Worm (Caenorhabditis elegans): ENCODE results near the gene R02F11.11.

Gene R02F11.11

ce11 chrV:4823683-4824391 is 32.2 kb downstream of the R02F11.11 start (continued):
- no peak for TF ChIP-seq lsy-27 (tag; optimal IDR thresholded peaks at IDR 0.05; ENCODE audit: borderline replicate concordance, insufficient read depth)
- TF ChIP-seq nfya-2 (GFP tag; IDR thresholded peaks at IDR 0.05), result no peak
- no peak for TF ChIP-seq cebp-2 (GFP tag; IDR thresholded peaks at IDR 0.05)
- TF ChIP-seq lin-26 (GFP tag; IDR thresholded peaks at IDR 0.05), result peak; percentile 56
- TF ChIP-seq tbp1 (GFP tag; optimal IDR thresholded peaks at IDR 0.05), result peak; percentile 3
- peak in 1 of 2 experiments; percentile 60 for TF ChIP-seq let-607 (tag; optimal IDR thresholded peaks at IDR 0.05)
- no peak for TF ChIP-seq Y67H2A.10 (GFP tag; conservative IDR thresholded peaks at IDR 0.05)
- TF ChIP-seq dpl-1 (GFP tag; optimal IDR thresholded peaks at IDR 0.05), result no peak
- peak; percentile 25 for TF ChIP-seq tbx-9 (tag; optimal IDR thresholded peaks at IDR 0.05; ENCODE audit: borderline replicate concordance)
- peak; percentile 83 for TF ChIP-seq F57C9.4 (tag; optimal IDR thresholded peaks at IDR 0.05)
- peak; percentile 75 for TF ChIP-seq ztf-3 (GFP tag; optimal IDR thresholded peaks at IDR 0.05)
- TF ChIP-seq snpc-4 (GFP tag; optimal IDR thresholded peaks at IDR 0.05), result no peak
- TF ChIP-seq snpc-4 (tag; optimal IDR thresholded peaks at IDR 0.05), result peak in 2 of 4 experiments; percentile 30 to 37
- peak; percentile 11; the same call in 1 of the 2 replicates for TF ChIP-seq mcd-1 (GFP tag; IDR thresholded peaks at IDR 0.05)
- TF ChIP-seq attf-5 (GFP tag; optimal IDR thresholded peaks at IDR 0.05), result peak; percentile 25
- TF ChIP-seq hrde-1 (tag; optimal IDR thresholded peaks at IDR 0.05; ENCODE audit: borderline replicate concordance), result peak; percentile 62
- TF ChIP-seq madf-6 (GFP tag; IDR thresholded peaks at IDR 0.05), result peak; percentile 44
- TF ChIP-seq madf-8 (GFP tag; conservative IDR thresholded peaks at IDR 0.05), result no peak
- TF ChIP-seq ztf-18 (tag; optimal IDR thresholded peaks at IDR 0.05), result no peak
- peak; percentile 48; the same call in 1 of the 2 replicates for TF ChIP-seq hsf-1 (GFP tag; IDR thresholded peaks at IDR 0.05)
- peak; percentile 68 for TF ChIP-seq ZK185.1 (tag; optimal IDR thresholded peaks at IDR 0.05; ENCODE audit: poor library complexity, severe bottlenecking)
- TF ChIP-seq Y56A3A.18 (GFP tag; IDR thresholded peaks at IDR 0.05), result peak; percentile 15; the same call in 1 of the 2 replicates
- no peak for TF ChIP-seq nhr-179 (tag; optimal IDR thresholded peaks at IDR 0.05)
- TF ChIP-seq attf-6 (GFP tag; IDR thresholded peaks at IDR 0.05), result no peak
- TF ChIP-seq K11D2.4 (GFP tag; IDR thresholded peaks at IDR 0.05), result 0 out of 2 replicates have a peak, but pooled peaks have one; percentile 31
- TF ChIP-seq lin-35 (GFP tag; optimal IDR thresholded peaks at IDR 0.05), result peak in 1 of 3 experiments; percentile 3
- TF ChIP-seq atf-7 (tag; optimal IDR thresholded peaks at IDR 0.05), result peak; percentile 87
- TF ChIP-seq ceh-27 (GFP tag; optimal IDR thresholded peaks at IDR 0.05), result no peak
- peak; percentile 92 for TF ChIP-seq F10E7.11 (tag; optimal IDR thresholded peaks at IDR 0.05)
- no peak for TF ChIP-seq pha-4 (tag; optimal IDR thresholded peaks at IDR 0.05)
- peak; percentile 66 for TF ChIP-seq lin-40 (tag; optimal IDR thresholded peaks at IDR 0.05)
- TF ChIP-seq K12H6.12 (tag; optimal IDR thresholded peaks at IDR 0.05), result peak; percentile 46
- TF ChIP-seq bed-1 (GFP tag; IDR thresholded peaks at IDR 0.05), result no peak
- TF ChIP-seq pbrm-1 (GFP tag; IDR thresholded peaks at IDR 0.05), result peak; percentile 48
- no peak for TF ChIP-seq egrh-3 (GFP tag; IDR thresholded peaks at IDR 0.05)
- no peak for TF ChIP-seq F39B2.1 (GFP tag; IDR thresholded peaks at IDR 0.05)
- TF ChIP-seq ztf-22 (GFP tag; optimal IDR thresholded peaks at IDR 0.05), result no peak
- TF ChIP-seq nfyb-1 (GFP tag; IDR thresholded peaks at IDR 0.05), result peak; percentile 85
- no peak for TF ChIP-seq ztf-28 (GFP tag; IDR thresholded peaks at IDR 0.05)
- no peak for TF ChIP-seq aptf-2 (GFP tag; conservative IDR thresholded peaks at IDR 0.05)
- peak; percentile 31 for TF ChIP-seq madf-10 (tag; optimal IDR thresholded peaks at IDR 0.05)
- no peak for TF ChIP-seq nhr-120 (GFP tag; IDR thresholded peaks at IDR 0.05)
- no peak for TF ChIP-seq hlh-12 (tag; optimal IDR thresholded peaks at IDR 0.05)
- TF ChIP-seq B0336.3 (GFP tag; IDR thresholded peaks at IDR 0.05), result peak; percentile 85
- peak; percentile 13 for TF ChIP-seq unc-130 (GFP tag; optimal IDR thresholded peaks at IDR 0.05)
- TF ChIP-seq Y53F4B.3 (GFP tag; IDR thresholded peaks at IDR 0.05), result no peak
- TF ChIP-seq ccch-3 (GFP tag; optimal IDR thresholded peaks at IDR 0.05), result peak; percentile 33
